Worm (Caenorhabditis elegans) whole organism, L1 larva: ENCODE data around the gene C41G11.1.

Source experiments
- ama-1 ChIP-seq: fragments of 150-350 bp; optimal IDR thresholded peaks from 2 replicates; lab custom pipeline; 2014
- blmp-1 ChIP-seq: fragments of 150-350 bp; optimal IDR thresholded peaks from 2 replicates; lab custom pipeline; 2014; ENCODE audit warnings: missing biosample characterization, missing genetic modification characterization
- ceh-63 ChIP-seq: fragments of 200-800 bp; sonication (Bioruptor generic); optimal IDR thresholded peaks from 2 replicates; lab custom pipeline; 2018; ENCODE audit warnings: mild to moderate bottlenecking, missing genetic modification characterization, missing compliant biosample characterization
- ceh-82 ChIP-seq, 3 experiments: fragments of 150-350 bp in 1 of 3; sonication (generic microtip) in 2 of 3; optimal IDR thresholded peaks; 2 replicates each; lab custom pipeline; 2014 to 2017; ENCODE audit warnings: missing biosample characterization in 3 of 3, missing genetic modification characterization in 3 of 3
- dsc-1 ChIP-seq: sonication (generic microtip); optimal IDR thresholded peaks from 2 replicates; lab custom pipeline; 2016; ENCODE audit warnings: mild to moderate bottlenecking, missing genetic modification characterization, missing compliant biosample characterization
- efl-1 ChIP-seq, 4 experiments: fragments of 150-350 bp; optimal IDR thresholded peaks in 3 of 4; peaks in 1 of 4; 1 replicate in 1 of 4; 2 replicates in 3 of 4; lab custom pipeline; 2014; ENCODE audit warnings: missing biosample characterization in 2 of 4, missing genetic modification characterization in 2 of 4, missing genetic modification reagents in 2 of 4
- efl-3 ChIP-seq: fragments of 200-800 bp; sonication (Bioruptor generic); optimal IDR thresholded peaks from 2 replicates; lab custom pipeline; 2018; ENCODE audit warnings: mild to moderate bottlenecking, missing genetic modification characterization, missing compliant biosample characterization
- elt-2 ChIP-seq: sonication (generic microtip); optimal IDR thresholded peaks from 2 replicates; lab custom pipeline; 2016; ENCODE audit warnings: missing genetic modification characterization, mild to moderate bottlenecking, inconsistent platforms, missing compliant biosample characterization, missing genetic modification reagents
- elt-3 ChIP-seq, 6 experiments: fragments of 150-350 bp in 1 of 6; sonication (generic microtip); optimal IDR thresholded peaks; 2 replicates each; lab custom pipeline; 2017 to 2018; ENCODE audit warnings: missing biosample characterization in 6 of 6, missing genetic modification characterization in 6 of 6, inconsistent platforms in 1 of 6
- fkh-4 ChIP-seq: sonication (generic microtip); optimal IDR thresholded peaks from 2 replicates; lab custom pipeline; 2016; ENCODE audit warnings: missing compliant biosample characterization, missing genetic modification characterization, borderline replicate concordance
- fos-1 ChIP-seq: fragments of 150-350 bp; optimal IDR thresholded peaks from 2 replicates; lab custom pipeline; 2014; ENCODE audit warnings: missing biosample characterization, missing genetic modification characterization
- hlh-17 ChIP-seq: fragments of 200-800 bp; sonication (Bioruptor generic); optimal IDR thresholded peaks from 2 replicates; lab custom pipeline; 2018; ENCODE audit warnings: missing genetic modification characterization, mild to moderate bottlenecking, missing compliant biosample characterization, moderate library complexity, borderline replicate concordance
- isw-1 ChIP-seq: fragments of 200-800 bp; sonication (Bioruptor generic); IDR thresholded peaks from 2 replicates; pipeline ENCODE4 v1.3.6; 2022; ENCODE audit warnings: missing genetic modification characterization, missing compliant biosample characterization
- lin-14 ChIP-seq: fragments of 200-800 bp; sonication (Bioruptor generic); optimal IDR thresholded peaks from 2 replicates; lab custom pipeline; 2018; ENCODE audit warnings: mild to moderate bottlenecking, missing genetic modification characterization, moderate library complexity, missing compliant biosample characterization
- lin-15B ChIP-seq: fragments of 150-350 bp; sonication (generic microtip); optimal IDR thresholded peaks from 3 replicates; lab custom pipeline; 2014; ENCODE audit warnings: missing biosample characterization, missing genetic modification characterization
- lin-35 ChIP-seq, 2 experiments: fragments of 150-350 bp; optimal IDR thresholded peaks; 2 replicates each; lab custom pipeline; 2014; ENCODE audit warnings: missing biosample characterization in 2 of 2, missing genetic modification characterization in 2 of 2, missing genetic modification reagents in 2 of 2
- lir-3 ChIP-seq: sonication (generic microtip); optimal IDR thresholded peaks from 2 replicates; lab custom pipeline; 2016; ENCODE audit warnings: mild to moderate bottlenecking, missing genetic modification characterization, moderate library complexity, missing compliant biosample characterization; ENCODE audit not compliant: poor library complexity
- lsy-2 ChIP-seq, 2 experiments: fragments of 150-350 bp; optimal IDR thresholded peaks; 2 replicates each; lab custom pipeline; 2014; ENCODE audit warnings: missing biosample characterization in 2 of 2, missing genetic modification characterization in 2 of 2
- mdl-1 ChIP-seq, 2 experiments: fragments of 150-350 bp; optimal IDR thresholded peaks; 2 replicates each; lab custom pipeline; 2014 to 2017; ENCODE audit warnings: missing biosample characterization in 2 of 2, missing genetic modification characterization in 2 of 2, inconsistent platforms in 1 of 2
- mep-1 ChIP-seq: fragments of 150-350 bp; optimal IDR thresholded peaks from 2 replicates; lab custom pipeline; 2014; ENCODE audit warnings: missing biosample characterization, missing genetic modification characterization
- nhr-20 ChIP-seq: sonication (generic microtip); optimal IDR thresholded peaks from 2 replicates; lab custom pipeline; 2016; ENCODE audit warnings: mild to moderate bottlenecking, missing genetic modification characterization, missing compliant biosample characterization
- nhr-28 ChIP-seq: fragments of 150-350 bp; optimal IDR thresholded peaks from 2 replicates; lab custom pipeline; 2014; ENCODE audit warnings: missing biosample characterization, missing genetic modification characterization
- nhr-47 ChIP-seq: sonication (generic microtip); optimal IDR thresholded peaks from 2 replicates; lab custom pipeline; 2016; ENCODE audit warnings: mild to moderate bottlenecking, missing genetic modification characterization, moderate library complexity, missing compliant biosample characterization
- nhr-71 ChIP-seq: sonication (generic microtip); optimal IDR thresholded peaks from 2 replicates; lab custom pipeline; 2016; ENCODE audit warnings: mild to moderate bottlenecking, missing genetic modification characterization, moderate library complexity, missing compliant biosample characterization
- nhr-77 ChIP-seq: fragments of 150-350 bp; optimal IDR thresholded peaks from 2 replicates; lab custom pipeline; 2014; ENCODE audit warnings: missing biosample characterization, missing genetic modification characterization
- nhr-90 ChIP-seq: sonication (generic microtip); optimal IDR thresholded peaks from 2 replicates; lab custom pipeline; 2016; ENCODE audit warnings: mild to moderate bottlenecking, missing genetic modification characterization, missing compliant biosample characterization; ENCODE audit not compliant: poor library complexity
- pax-3 ChIP-seq: fragments of 200-800 bp; sonication (Bioruptor generic); optimal IDR thresholded peaks from 2 replicates; lab custom pipeline; 2018; ENCODE audit warnings: mild to moderate bottlenecking, missing genetic modification characterization, moderate library complexity, missing compliant biosample characterization
- rnt-1 ChIP-seq: sonication (generic microtip); optimal IDR thresholded peaks from 2 replicates; lab custom pipeline; 2016; ENCODE audit warnings: mild to moderate bottlenecking, missing genetic modification characterization, moderate library complexity, missing compliant biosample characterization
- skn-1 ChIP-seq: fragments of 150-350 bp; optimal IDR thresholded peaks from 2 replicates; lab custom pipeline; 2014; ENCODE audit warnings: missing biosample characterization, missing genetic modification characterization
- xbp-1 ChIP-seq: sonication (generic microtip); optimal IDR thresholded peaks from 2 replicates; lab custom pipeline; 2016; ENCODE audit warnings: missing genetic modification characterization, missing compliant biosample characterization

The C41G11.1 gene

ce11 chrX:5724544-5724943 is 4.5 kb upstream of the C41G11.1 start:
- no peak for TF ChIP-seq nhr-28 (tag; lab: Kevin White, UChicago)
- TF ChIP-seq lin-14 (GFP tag; lab: Kevin White, UChicago): peak; percentile 54
- TF ChIP-seq lir-3 (tag; lab: Kevin White, UChicago): no peak
- no peak for TF ChIP-seq nhr-20
- TF ChIP-seq isw-1: no peak
- peak; percentile 27 for TF ChIP-seq ceh-63 (GFP tag; lab: Kevin White, UChicago)

- TF ChIP-seq dsc-1 (no peak), ceh-63 (GFP tag; lab: Kevin White, UChicago) (no peak), nhr-90 (tag; lab: Kevin White, UChicago) (no peak), nhr-47 (tag; lab: Kevin White, UChicago) (peak; percentile 27), nhr-71 (tag; lab: Kevin White, UChicago) (peak; percentile 12)
These were observed 3.7 kb upstream of the C41G11.1 start for ce11 chrX:5723758-5724157.

ce11 chrX:5720929-5721328 is 905 bp upstream of the C41G11.1 start:
- TF ChIP-seq efl-3 (GFP tag; lab: Kevin White, UChicago): no peak
- TF ChIP-seq fos-1: no peak
- TF ChIP-seq pax-3 (tag; lab: Kevin White, UChicago): no peak
- no peak for TF ChIP-seq fkh-4 (tag; lab: Kevin White, UChicago)
- TF ChIP-seq ceh-82 (tag; optimal IDR thresholded peaks at IDR 0.05; lab: Kevin White, UChicago): no peak
- no peak for TF ChIP-seq nhr-77 (tag; lab: Kevin White, UChicago)
- no peak for TF ChIP-seq mdl-1 (tag; optimal IDR thresholded peaks at IDR 0.05; lab: Kevin White, UChicago)

- no peak for TF ChIP-seq efl-1 (optimal IDR thresholded peaks at IDR 0.05; lab: Kevin White, UChicago)
- TF ChIP-seq efl-1 (GFP tag; optimal IDR thresholded peaks at IDR 0.05 in 1 of 2; lab: Kevin White, UChicago): peak in 1 of 2 experiments; percentile 18
- peak; percentile 22 for TF ChIP-seq elt-2 (tag; lab: Kevin White, UChicago)
- TF ChIP-seq lin-15B (tag; lab: Kevin White, UChicago): no peak
These were observed 4.1 kb downstream of the C41G11.1 start for ce11 chrX:5715831-5716364.

- TF ChIP-seq nhr-90 (tag; lab: Kevin White, UChicago): peak; percentile 27
- TF ChIP-seq nhr-20: peak; percentile 36
- TF ChIP-seq elt-3 (tag; optimal IDR thresholded peaks at IDR 0.05; lab: Kevin White, UChicago): peak in 1 of 6 experiments; percentile 24
- TF ChIP-seq efl-1 (optimal IDR thresholded peaks at IDR 0.05; lab: Kevin White, UChicago): no peak
- TF ChIP-seq efl-1 (GFP tag; optimal IDR thresholded peaks at IDR 0.05 in 1 of 2; lab: Kevin White, UChicago): peak in 1 of 2 experiments; percentile 29
- no peak for TF ChIP-seq lsy-2 (tag; optimal IDR thresholded peaks at IDR 0.05; lab: Kevin White, UChicago)
- no peak for TF ChIP-seq mep-1
- no peak for TF ChIP-seq xbp-1 (tag; lab: Kevin White, UChicago)
- peak in 1 of 2 experiments; percentile 53 for TF ChIP-seq lin-35 (GFP tag; optimal IDR thresholded peaks at IDR 0.05; lab: Kevin White, UChicago)
- TF ChIP-seq elt-2 (tag; lab: Kevin White, UChicago): no peak
- TF ChIP-seq nhr-71 (tag; lab: Kevin White, UChicago): peak; percentile 35
- no peak for TF ChIP-seq efl-3 (GFP tag; lab: Kevin White, UChicago)
- TF ChIP-seq, all 84 proteins: peak for 6
These were observed 4.7 kb downstream of the C41G11.1 start for ce11 chrX:5715369-5715768.

- TF ChIP-seq elt-3 (tag; optimal IDR thresholded peaks at IDR 0.05; lab: Kevin White, UChicago) (peak in 4 of 6 experiments; percentile 61 to 78 (median 68)), nhr-47 (tag; lab: Kevin White, UChicago) (no peak), ama-1 (no peak), lin-14 (GFP tag; lab: Kevin White, UChicago) (peak; percentile 26), blmp-1 (tag; lab: Kevin White, UChicago) (peak; percentile 7), nhr-20 (peak; percentile 6), hlh-17 (GFP tag; lab: Kevin White, UChicago) (no peak), skn-1 (tag; lab: Kevin White, UChicago) (peak; percentile 60), elt-2 (tag; lab: Kevin White, UChicago) (peak; percentile 62), rnt-1 (tag; lab: Kevin White, UChicago) (no peak)
These were observed 5.8 kb downstream of the C41G11.1 start, which contains the start of gene cyp-43A1 for ce11 chrX:5714077-5714675. Gene cyp-43A1, plus strand, starts transcription at chrX:5714522.
